Worm (Caenorhabditis elegans) whole organism, young adult: ENCODE data around the gene asp-19.

Experiments used
- ama-1 ChIP-seq, 3 experiments: fragments of 150-350 bp in 1 of 3; sonication (generic microtip) in 2 of 3; optimal IDR thresholded peaks; 2 replicates each; lab custom pipeline; 2014 to 2018; ENCODE audit warnings: missing biosample characterization in 2 of 3, missing genetic modification characterization in 2 of 3, missing genetic modification reagents in 2 of 3
- cebp-1 ChIP-seq, 2 experiments: fragments of 200-800 bp in 1 of 2; sonication (Bioruptor generic) in 1 of 2; sonication (generic microtip) in 1 of 2; IDR thresholded peaks in 1 of 2; optimal IDR thresholded peaks in 1 of 2; 2 replicates each; pipeline versions ENCODE4 v1.3.6 to Lab custom; 2017 to 2022; ENCODE audit warnings: missing compliant biosample characterization in 2 of 2, missing genetic modification characterization in 2 of 2, mild to moderate bottlenecking in 1 of 2, missing genetic modification reagents in 1 of 2, moderate library complexity in 1 of 2
- let-526 ChIP-seq: fragments of 200-800 bp; sonication (Bioruptor generic); IDR thresholded peaks from 2 replicates; pipeline ENCODE4 v1.3.6; 2022; ENCODE audit warnings: missing genetic modification reagents, missing genetic modification characterization, missing compliant biosample characterization

ce11 chrV:18733942-18734341 lies 4.8 kb upstream of the asp-19 start:
- no peak for TF ChIP-seq ama-1 (optimal IDR thresholded peaks at IDR 0.05; lab: Kevin White, UChicago)
- no peak for TF ChIP-seq ama-1 (GFP tag; optimal IDR thresholded peaks at IDR 0.05; lab: Kevin White, UChicago)
- no peak for TF ChIP-seq let-526 (GFP tag; lab: Robert Waterston, UW)
- TF ChIP-seq cebp-1 (GFP tag; IDR thresholded peaks at IDR 0.05; lab: Robert Waterston, UW): no peak
- no peak for TF ChIP-seq cebp-1 (tag; optimal IDR thresholded peaks at IDR 0.05; lab: Kevin White, UChicago)
